Fruit fly (Drosophila melanogaster) S2 (cell line): ENCODE data around the gene nudC.

Source experiments
- CG8478 ChIP-seq: fragments of >200 bp; optimal IDR thresholded peaks from 2 replicates; lab custom pipeline; 2018
- CTCF ChIP-seq, 2 experiments: fragments of >200 bp; optimal IDR thresholded peaks; 2 replicates each; lab custom pipeline; 2018

- TF ChIP-seq CG8478 (lab: Kevin White, UChicago): no peak
- no peak for TF ChIP-seq CTCF (optimal IDR thresholded peaks at IDR 0.05; lab: Kevin White, UChicago)
These were observed 4.8 kb upstream of the nudC start for dm6 chr3L:16800026-16800425.
